Fruit fly (Drosophila melanogaster): Measurements from ENCODE around the gene FoxL1.

DNA sequence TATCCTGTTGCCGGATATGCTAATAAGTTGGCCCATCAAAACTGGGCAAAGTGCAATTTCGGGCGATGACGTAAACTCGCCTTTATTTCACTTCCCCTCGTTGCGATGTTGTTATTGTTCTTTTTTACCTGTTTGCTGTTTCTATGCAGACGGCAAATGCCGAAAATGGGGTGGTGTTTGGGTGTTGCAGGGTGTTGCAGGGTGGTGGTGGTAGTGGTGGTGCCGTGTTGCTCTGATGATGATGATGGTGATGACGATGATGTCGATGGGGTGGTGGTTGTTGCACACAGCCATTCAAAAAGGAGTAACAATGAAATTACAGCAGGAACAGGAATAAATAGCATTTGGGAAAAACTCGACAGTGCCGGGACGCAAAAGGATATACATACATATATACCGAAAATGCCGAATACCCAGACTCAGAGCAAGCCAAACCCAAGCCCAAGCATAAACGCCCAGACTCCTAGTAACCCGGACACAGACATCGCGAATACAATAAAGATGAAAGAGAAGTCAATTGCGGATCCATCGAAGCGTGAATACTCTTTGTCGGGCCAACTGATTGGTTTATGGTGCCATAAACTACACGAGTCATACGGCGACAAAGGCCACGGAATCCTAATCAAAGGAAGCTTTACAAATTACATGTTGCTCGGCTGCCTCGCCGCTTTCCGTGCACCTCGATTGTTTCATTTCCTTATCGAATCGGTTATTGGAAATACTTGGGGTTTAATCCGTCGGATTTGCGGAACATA, 39.7 kb upstream of the FoxL1 start:
- TF ChIP-seq Ets21C (GFP tag; optimal IDR thresholded peaks at IDR 0.05) (no peak), Gug (GFP tag; IDR thresholded peaks at IDR 0.05) (no peak), ss (GFP tag; optimal IDR thresholded peaks at IDR 0.05) (no peak), Hr39 (GFP tag; optimal IDR thresholded peaks at IDR 0.05) (no peak), OdsH (GFP tag; optimal IDR thresholded peaks at IDR 0.05) (no peak), Eip93F (GFP tag; optimal IDR thresholded peaks at IDR 0.05) (no peak)

Data from whole organism, prepupa.